Worm (Caenorhabditis elegans): ENCODE data around the gene gpx-6.

gpx-6 gene

ce11 chrIV:8247341-8247740 lies 25.3 kb downstream of the gpx-6 start:
- TF ChIP-seq ama-1 (optimal IDR thresholded peaks at IDR 0.05) (no peak), unc-42 (tag; optimal IDR thresholded peaks at IDR 0.05) (no peak), tbx-2 (tag; optimal IDR thresholded peaks at IDR 0.05) (no peak), pat-9 (tag; optimal IDR thresholded peaks at IDR 0.05) (no peak), nfya-1 (tag; optimal IDR thresholded peaks at IDR 0.05) (no peak), nhr-232 (tag; optimal IDR thresholded peaks at IDR 0.05) (no peak)

- TF ChIP-seq elt-4 (tag; optimal IDR thresholded peaks at IDR 0.05) (no peak), fax-1 (tag; optimal IDR thresholded peaks at IDR 0.05) (no peak), tbx-2 (tag; optimal IDR thresholded peaks at IDR 0.05) (no peak), C08G9.2 (tag; optimal IDR thresholded peaks at IDR 0.05) (no peak), nfya-1 (tag; optimal IDR thresholded peaks at IDR 0.05) (no peak)
These were observed 29.3 kb downstream of the gpx-6 start for ce11 chrIV:8251346-8251745.

- TF ChIP-seq pqm-1 (tag; optimal IDR thresholded peaks at IDR 0.05) (peak; percentile 82), pros-1 (tag; optimal IDR thresholded peaks at IDR 0.05) (peak; percentile 56), elt-4 (tag; optimal IDR thresholded peaks at IDR 0.05) (no peak), tbx-2 (tag; optimal IDR thresholded peaks at IDR 0.05) (peak; percentile 93), pag-3 (tag; optimal IDR thresholded peaks at IDR 0.05; ENCODE audit: borderline replicate concordance) (peak; percentile 72), nhr-232 (tag; optimal IDR thresholded peaks at IDR 0.05) (peak; percentile 88), ceh-48 (tag; optimal IDR thresholded peaks at IDR 0.05) (peak; percentile 92), ref-2 (tag; optimal IDR thresholded peaks at IDR 0.05) (peak; percentile 94), ceh-45 (GFP tag; IDR thresholded peaks at IDR 0.05) (peak; percentile 86), K09A11.1 (tag; optimal IDR thresholded peaks at IDR 0.05; ENCODE audit: insufficient read depth) (peak; percentile 90), che-1 (tag; optimal IDR thresholded peaks at IDR 0.05) (peak; percentile 95), hlh-15 (tag; optimal IDR thresholded peaks at IDR 0.05) (peak; percentile 92), ceh-31 (tag; optimal IDR thresholded peaks at IDR 0.05) (peak; percentile 73), pax-1 (tag; optimal IDR thresholded peaks at IDR 0.05) (no peak), odd-2 (tag; optimal IDR thresholded peaks at IDR 0.05) (peak; percentile 81), tbx-7 (tag; optimal IDR thresholded peaks at IDR 0.05) (peak; percentile 60), syd-9 (tag; optimal IDR thresholded peaks at IDR 0.05) (peak; percentile 90), madf-2 (tag; optimal IDR thresholded peaks at IDR 0.05) (peak; percentile 94), ceh-19 (GFP tag; optimal IDR thresholded peaks at IDR 0.05) (peak; percentile 95), pat-9 (tag; optimal IDR thresholded peaks at IDR 0.05) (peak; percentile 95), hlh-30 (tag; optimal IDR thresholded peaks at IDR 0.05; ENCODE audit: insufficient read depth) (peak; percentile 87), unc-86 (tag; optimal IDR thresholded peaks at IDR 0.05) (peak; percentile 95), sox-2 (GFP tag; IDR thresholded peaks at IDR 0.05) (peak; percentile 88), rnt-1 (tag; optimal IDR thresholded peaks at IDR 0.05) (peak; percentile 83), ceh-2 (tag; optimal IDR thresholded peaks at IDR 0.05) (peak; percentile 90), hlh-8 (tag; optimal IDR thresholded peaks at IDR 0.05) (peak; percentile 89), hlh-6 (tag; optimal IDR thresholded peaks at IDR 0.05) (peak; percentile 96), fkh-6 (tag; optimal IDR thresholded peaks at IDR 0.05) (peak; percentile 93), ceh-34 (tag; optimal IDR thresholded peaks at IDR 0.05) (peak; percentile 95), ceh-6 (GFP tag; optimal IDR thresholded peaks at IDR 0.05) (peak; percentile 97), C38D4.7 (GFP tag; optimal IDR thresholded peaks at IDR 0.05) (peak; percentile 94), sdc-2 (tag; optimal IDR thresholded peaks at IDR 0.05) (peak; percentile 89), ceh-14 (tag; optimal IDR thresholded peaks at IDR 0.05) (peak; percentile 89), lim-6 (tag; optimal IDR thresholded peaks at IDR 0.05) (peak; percentile 9), ahr-1 (tag; optimal IDR thresholded peaks at IDR 0.05) (peak; percentile 82), gmeb-2 (tag; optimal IDR thresholded peaks at IDR 0.05) (peak; percentile 98), lin-11 (tag; optimal IDR thresholded peaks at IDR 0.05) (peak; percentile 95), unc-3 (GFP tag; conservative IDR thresholded peaks at IDR 0.05) (peak; percentile 93), unc-3 (tag; optimal IDR thresholded peaks at IDR 0.05) (peak; percentile 93), C08G9.2 (tag; optimal IDR thresholded peaks at IDR 0.05) (peak; percentile 82), nfya-1 (tag; optimal IDR thresholded peaks at IDR 0.05) (peak; percentile 78), mec-3 (tag; optimal IDR thresholded peaks at IDR 0.05; ENCODE audit: borderline replicate concordance) (peak; percentile 47), fkh-10 (GFP tag; optimal IDR thresholded peaks at IDR 0.05) (peak; percentile 47), Y22D7AL.16 (tag; optimal IDR thresholded peaks at IDR 0.05) (peak; percentile 96), eyg-1 (tag; optimal IDR thresholded peaks at IDR 0.05) (peak; percentile 90)
These were observed 30.9 kb downstream of the gpx-6 start for ce11 chrIV:8252856-8253255.

All from whole organism, late embryonic.